Worm (Caenorhabditis elegans) whole organism, early embryonic: ENCODE results near the gene grd-2.
"Not testable (repeated sequence)": the region's sequence is repeated elsewhere in the genome, so short reads cannot be mapped to it uniquely, and the experiment has no call there.

Experiments
- F13C5.2 ChIP-seq: sonication (generic microtip); optimal IDR thresholded peaks from 2 replicates; lab custom pipeline; 2017; ENCODE audit warnings: mild to moderate bottlenecking, missing genetic modification characterization, inconsistent platforms, missing compliant biosample characterization
- ama-1 ChIP-seq: fragments of 150-350 bp; optimal IDR thresholded peaks from 2 replicates; lab custom pipeline; 2014
- flt-1 ChIP-seq: fragments of 200-800 bp; sonication (Bioruptor generic); IDR thresholded peaks from 2 replicates; pipeline ENCODE4 v1.3.6; 2022; ENCODE audit warnings: missing genetic modification characterization, missing compliant biosample characterization
- hmbx-1 ChIP-seq: sonication (generic microtip); optimal IDR thresholded peaks from 2 replicates; lab custom pipeline; 2016; ENCODE audit warnings: mild to moderate bottlenecking, missing genetic modification characterization, missing compliant biosample characterization
- hnd-1 ChIP-seq: sonication (generic microtip); optimal IDR thresholded peaks from 2 replicates; lab custom pipeline; 2016; ENCODE audit warnings: missing genetic modification characterization, missing compliant biosample characterization
- pes-1 ChIP-seq: fragments of 200-800 bp; sonication (Bioruptor generic); IDR thresholded peaks from 2 replicates; pipeline ENCODE4 v1.3.6; 2022; ENCODE audit warnings: missing genetic modification reagents, missing genetic modification characterization, missing compliant biosample characterization
- scrt-1 ChIP-seq: fragments of 200-800 bp; sonication (Bioruptor generic); IDR thresholded peaks from 2 replicates; pipeline ENCODE4 v1.3.6; 2022; ENCODE audit warnings: missing genetic modification characterization, missing compliant biosample characterization
- sea-1 ChIP-seq: fragments of 200-800 bp; sonication (Bioruptor generic); conservative IDR thresholded peaks from 2 replicates; pipeline ENCODE4 v1.3.6; 2022; ENCODE audit warnings: missing genetic modification characterization, missing compliant biosample characterization
- tbx-11 ChIP-seq: fragments of 200-800 bp; sonication (Bioruptor generic); IDR thresholded peaks from 2 replicates; pipeline ENCODE4 v1.3.6; 2022; ENCODE audit warnings: missing genetic modification characterization, missing compliant biosample characterization
- tbx-37 ChIP-seq: fragments of 200-800 bp; sonication (Bioruptor generic); conservative IDR thresholded peaks from 2 replicates; pipeline ENCODE4 v1.3.6; 2022; ENCODE audit warnings: missing genetic modification reagents, missing genetic modification characterization, missing compliant biosample characterization
- tra-4 ChIP-seq: sonication (generic microtip); optimal IDR thresholded peaks from 2 replicates; lab custom pipeline; 2017; ENCODE audit warnings: missing genetic modification characterization, missing compliant biosample characterization

DNA sequence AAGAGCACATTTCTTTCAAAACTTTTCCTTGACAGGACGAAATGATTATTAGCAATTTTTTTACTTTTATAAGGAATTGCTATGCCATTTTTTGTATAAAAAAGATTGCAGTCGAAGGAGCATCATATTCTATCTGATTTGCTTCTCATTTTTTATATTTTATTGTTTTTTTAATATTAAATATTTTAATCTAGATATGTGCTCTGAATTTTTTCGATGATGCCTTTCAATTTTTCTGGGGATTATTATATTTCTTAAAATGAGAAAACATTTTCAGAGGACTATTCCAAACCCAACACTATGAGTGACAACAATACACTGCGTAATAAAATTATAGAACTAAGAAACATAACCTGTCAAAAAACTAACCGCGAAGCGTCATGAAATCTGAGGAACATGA is 40.6 kb upstream of the grd-2 start, which contains the start of gene F26F2.4:
- not testable (repeated sequence) for TF ChIP-seq ama-1 (lab: Kevin White, UChicago); pes-1 (GFP tag; lab: Robert Waterston, UW); flt-1; tbx-37 (GFP tag; lab: Robert Waterston, UW); scrt-1 (GFP tag; lab: Robert Waterston, UW); hmbx-1 (tag; lab: Kevin White, UChicago); hnd-1; sea-1; tbx-11; F13C5.2; tra-4 (tag; lab: Kevin White, UChicago)
